Worm (Caenorhabditis elegans) whole organism, L1 larva: ENCODE measurements around the gene srt-40.

Experiments
- C04F5.9 ChIP-seq: sonication (generic microtip); optimal IDR thresholded peaks from 2 replicates; lab custom pipeline; 2016; ENCODE audit warnings: missing genetic modification characterization, missing compliant biosample characterization
- Y116A8C.19 ChIP-seq: sonication (generic microtip); optimal IDR thresholded peaks from 2 replicates; lab custom pipeline; 2016; ENCODE audit warnings: missing compliant biosample characterization, missing genetic modification characterization, borderline replicate concordance
- aly-2 ChIP-seq: fragments of 150-350 bp; optimal IDR thresholded peaks from 2 replicates; lab custom pipeline; 2014; ENCODE audit warnings: missing biosample characterization, missing genetic modification characterization
- ama-1 ChIP-seq: fragments of 150-350 bp; optimal IDR thresholded peaks from 2 replicates; lab custom pipeline; 2014
- ceh-8 ChIP-seq: fragments of 200-800 bp; sonication (Bioruptor generic); optimal IDR thresholded peaks from 2 replicates; lab custom pipeline; 2018; ENCODE audit warnings: mild to moderate bottlenecking, missing genetic modification characterization, moderate library complexity, missing compliant biosample characterization
- ceh-82 ChIP-seq, 3 experiments: fragments of 150-350 bp in 1 of 3; sonication (generic microtip) in 2 of 3; optimal IDR thresholded peaks; 2 replicates each; lab custom pipeline; 2014 to 2017; ENCODE audit warnings: missing biosample characterization in 3 of 3, missing genetic modification characterization in 3 of 3
- dsc-1 ChIP-seq: sonication (generic microtip); optimal IDR thresholded peaks from 2 replicates; lab custom pipeline; 2016; ENCODE audit warnings: mild to moderate bottlenecking, missing genetic modification characterization, missing compliant biosample characterization
- efl-1 ChIP-seq, 4 experiments: fragments of 150-350 bp; optimal IDR thresholded peaks in 3 of 4; peaks in 1 of 4; 1 replicate in 1 of 4; 2 replicates in 3 of 4; lab custom pipeline; 2014; ENCODE audit warnings: missing biosample characterization in 2 of 4, missing genetic modification characterization in 2 of 4, missing genetic modification reagents in 2 of 4
- egl-13 ChIP-seq: sonication (generic microtip); optimal IDR thresholded peaks from 2 replicates; lab custom pipeline; 2016; ENCODE audit warnings: missing genotype, missing genetic modification reagents, missing genetic modification characterization, missing compliant biosample characterization
- egl-27 ChIP-seq, 2 experiments: fragments of 150-350 bp in 1 of 2; sonication (generic microtip); optimal IDR thresholded peaks; 3 replicates each; lab custom pipeline; 2017 to 2018; ENCODE audit warnings: missing biosample characterization in 2 of 2, missing genetic modification characterization in 2 of 2, missing genetic modification reagents in 2 of 2
- elt-2 ChIP-seq: sonication (generic microtip); optimal IDR thresholded peaks from 2 replicates; lab custom pipeline; 2016; ENCODE audit warnings: missing genetic modification characterization, mild to moderate bottlenecking, inconsistent platforms, missing compliant biosample characterization, missing genetic modification reagents
- fkh-8 ChIP-seq: sonication (generic microtip); optimal IDR thresholded peaks from 2 replicates; lab custom pipeline; 2016; ENCODE audit warnings: mild to moderate bottlenecking, missing genetic modification characterization, missing compliant biosample characterization
- grh-1 ChIP-seq: fragments of 200-800 bp; sonication (Bioruptor generic); IDR thresholded peaks from 2 replicates; pipeline ENCODE4 v1.3.6; 2022; ENCODE audit warnings: missing genetic modification reagents, missing genetic modification characterization, missing compliant biosample characterization
- hlh-4 ChIP-seq: sonication (generic microtip); optimal IDR thresholded peaks from 2 replicates; lab custom pipeline; 2016; ENCODE audit warnings: mild to moderate bottlenecking, missing genetic modification characterization, missing compliant biosample characterization
- irx-1 ChIP-seq: sonication (generic microtip); optimal IDR thresholded peaks from 2 replicates; lab custom pipeline; 2016; ENCODE audit warnings: missing genetic modification characterization, missing compliant biosample characterization
- isw-1 ChIP-seq: fragments of 200-800 bp; sonication (Bioruptor generic); IDR thresholded peaks from 2 replicates; pipeline ENCODE4 v1.3.6; 2022; ENCODE audit warnings: missing genetic modification characterization, missing compliant biosample characterization
- lin-14 ChIP-seq: fragments of 200-800 bp; sonication (Bioruptor generic); optimal IDR thresholded peaks from 2 replicates; lab custom pipeline; 2018; ENCODE audit warnings: mild to moderate bottlenecking, missing genetic modification characterization, moderate library complexity, missing compliant biosample characterization
- lin-35 ChIP-seq, 2 experiments: fragments of 150-350 bp; optimal IDR thresholded peaks; 2 replicates each; lab custom pipeline; 2014; ENCODE audit warnings: missing biosample characterization in 2 of 2, missing genetic modification characterization in 2 of 2, missing genetic modification reagents in 2 of 2
- lin-39 ChIP-seq: fragments of 150-350 bp; optimal IDR thresholded peaks from 2 replicates; lab custom pipeline; 2014; ENCODE audit warnings: missing biosample characterization, missing genetic modification reagents, missing genetic modification characterization
- lir-3 ChIP-seq: sonication (generic microtip); optimal IDR thresholded peaks from 2 replicates; lab custom pipeline; 2016; ENCODE audit warnings: mild to moderate bottlenecking, missing genetic modification characterization, moderate library complexity, missing compliant biosample characterization; ENCODE audit not compliant: poor library complexity
- nhr-12 ChIP-seq: sonication (generic microtip); optimal IDR thresholded peaks from 2 replicates; lab custom pipeline; 2017; ENCODE audit warnings: missing biosample characterization, missing genetic modification characterization
- nhr-19 ChIP-seq: fragments of 200-800 bp; sonication (Bioruptor generic); conservative IDR thresholded peaks from 2 replicates; pipeline ENCODE4 v1.3.6; 2022; ENCODE audit warnings: missing genetic modification characterization, missing compliant biosample characterization
- nhr-20 ChIP-seq: sonication (generic microtip); optimal IDR thresholded peaks from 2 replicates; lab custom pipeline; 2016; ENCODE audit warnings: mild to moderate bottlenecking, missing genetic modification characterization, missing compliant biosample characterization
- nhr-71 ChIP-seq: sonication (generic microtip); optimal IDR thresholded peaks from 2 replicates; lab custom pipeline; 2016; ENCODE audit warnings: mild to moderate bottlenecking, missing genetic modification characterization, moderate library complexity, missing compliant biosample characterization
- nhr-90 ChIP-seq: sonication (generic microtip); optimal IDR thresholded peaks from 2 replicates; lab custom pipeline; 2016; ENCODE audit warnings: mild to moderate bottlenecking, missing genetic modification characterization, missing compliant biosample characterization; ENCODE audit not compliant: poor library complexity
- rnt-1 ChIP-seq: sonication (generic microtip); optimal IDR thresholded peaks from 2 replicates; lab custom pipeline; 2016; ENCODE audit warnings: mild to moderate bottlenecking, missing genetic modification characterization, moderate library complexity, missing compliant biosample characterization
- snpc-4 ChIP-seq: fragments of 150-350 bp; optimal IDR thresholded peaks from 2 replicates; lab custom pipeline; 2014; ENCODE audit warnings: missing biosample characterization, missing genetic modification characterization
- snu-23 ChIP-seq: sonication (generic microtip); optimal IDR thresholded peaks from 2 replicates; lab custom pipeline; 2016; ENCODE audit warnings: missing genetic modification characterization, missing compliant biosample characterization
- sptf-1 ChIP-seq: fragments of 150-350 bp; optimal IDR thresholded peaks from 2 replicates; lab custom pipeline; 2014; ENCODE audit warnings: missing biosample characterization, missing genetic modification characterization
- sup-37 ChIP-seq: fragments of 200-800 bp; sonication (Bioruptor generic); optimal IDR thresholded peaks from 2 replicates; lab custom pipeline; 2018; ENCODE audit warnings: mild to moderate bottlenecking, missing genetic modification characterization, missing compliant biosample characterization
- swsn-7 ChIP-seq: sonication (generic microtip); optimal IDR thresholded peaks from 2 replicates; lab custom pipeline; 2016; ENCODE audit warnings: missing genetic modification characterization, missing compliant biosample characterization
- tbx-2 ChIP-seq: sonication (generic microtip); optimal IDR thresholded peaks from 2 replicates; lab custom pipeline; 2016; ENCODE audit warnings: missing genetic modification characterization, missing compliant biosample characterization
- tlp-1 ChIP-seq: fragments of 150-350 bp; optimal IDR thresholded peaks from 2 replicates; lab custom pipeline; 2014; ENCODE audit warnings: missing biosample characterization, missing genetic modification characterization
- unc-30 ChIP-seq: sonication (generic microtip); optimal IDR thresholded peaks from 2 replicates; lab custom pipeline; 2017; ENCODE audit warnings: missing biosample characterization, missing genetic modification characterization
- unc-98 ChIP-seq: fragments of 200-800 bp; sonication (Bioruptor generic); IDR thresholded peaks from 2 replicates; pipeline ENCODE4 v1.3.6; 2022; ENCODE audit warnings: missing genetic modification characterization, missing compliant biosample characterization
- vab-15 ChIP-seq: sonication (generic microtip); optimal IDR thresholded peaks from 2 replicates; lab custom pipeline; 2017; ENCODE audit warnings: missing genotype, mild to moderate bottlenecking, missing genetic modification characterization, missing compliant biosample characterization
- xbp-1 ChIP-seq: sonication (generic microtip); optimal IDR thresholded peaks from 2 replicates; lab custom pipeline; 2016; ENCODE audit warnings: missing genetic modification characterization, missing compliant biosample characterization
- ztf-4 ChIP-seq: fragments of 150-350 bp; optimal IDR thresholded peaks from 2 replicates; lab custom pipeline; 2014; ENCODE audit warnings: missing biosample characterization, missing genetic modification characterization

srt-40 gene

DNA sequence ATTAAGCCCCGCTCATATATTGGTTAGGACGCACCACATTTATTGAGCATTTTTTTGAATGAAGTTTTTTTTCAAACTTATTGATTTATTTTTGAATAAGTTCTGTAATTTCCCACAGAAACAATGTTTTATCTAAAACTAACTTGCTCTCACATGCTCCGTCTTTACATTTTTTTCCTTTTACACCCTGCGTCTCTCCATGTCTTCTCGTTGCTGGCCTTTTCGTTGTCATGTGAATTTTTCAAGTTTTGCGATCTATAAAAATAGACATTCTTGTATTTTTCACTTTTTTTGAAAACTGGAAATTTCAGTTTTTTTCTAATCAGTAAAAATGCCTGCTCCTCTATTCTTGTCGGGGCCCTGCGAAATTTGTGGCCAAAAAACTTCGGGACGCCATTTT, 24.8 kb upstream of the srt-40 start, which contains the start of gene nhr-134:
Gene nhr-134, plus strand, starts transcription at position 312 of the 400 bp plus-strand sequence.
- TF ChIP-seq nhr-20 (tag; lab: Kevin White, UChicago): peak; percentile 26
- TF ChIP-seq efl-1 (optimal IDR thresholded peaks at IDR 0.05; lab: Kevin White, UChicago): peak in 1 of 2 experiments; percentile 2
- TF ChIP-seq efl-1 (GFP tag; optimal IDR thresholded peaks at IDR 0.05 in 1 of 2; lab: Kevin White, UChicago): peak in 1 of 2 experiments; percentile 12
- TF ChIP-seq nhr-19 (GFP tag; lab: Robert Waterston, UW): no peak
- TF ChIP-seq elt-2 (tag; lab: Kevin White, UChicago): peak; percentile 54
- no peak for TF ChIP-seq isw-1 (GFP tag; lab: Robert Waterston, UW)
- no peak for TF ChIP-seq unc-98 (GFP tag; lab: Robert Waterston, UW)
- TF ChIP-seq lin-35 (GFP tag; optimal IDR thresholded peaks at IDR 0.05; lab: Kevin White, UChicago): peak in 1 of 2 experiments; percentile 10

DNA sequence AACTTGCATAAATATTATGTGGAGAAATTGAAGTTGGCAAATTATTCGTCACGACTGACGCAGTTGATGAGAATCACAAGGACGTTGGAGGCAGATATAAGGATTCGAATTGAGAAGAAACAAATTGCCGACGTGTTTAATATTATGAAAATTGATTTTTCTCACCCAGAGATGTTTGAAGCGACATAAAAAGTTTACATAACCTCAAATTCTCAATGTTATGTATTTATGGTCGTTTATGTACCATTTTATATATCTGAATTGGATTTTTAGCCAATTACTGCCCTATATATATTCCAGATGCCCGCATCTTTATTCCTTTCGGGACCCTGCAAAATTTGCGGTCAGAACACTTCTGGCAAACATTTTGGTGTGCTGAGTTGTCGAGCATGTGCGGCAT, 22.7 kb upstream of the srt-40 start, which contains the start of gene nhr-126:
Gene nhr-126, plus strand, starts transcription at position 301 of the 400 bp plus-strand sequence.
- TF ChIP-seq unc-30 (tag; lab: Kevin White, UChicago) (no peak), tlp-1 (tag; lab: Kevin White, UChicago) (no peak), grh-1 (GFP tag; lab: Robert Waterston, UW) (no peak), nhr-90 (tag; lab: Kevin White, UChicago) (no peak), aly-2 (tag; lab: Kevin White, UChicago) (no peak), egl-27 (tag; optimal IDR thresholded peaks at IDR 0.05; lab: Kevin White, UChicago) (no peak), C04F5.9 (tag; lab: Kevin White, UChicago) (no peak), tbx-2 (tag; lab: Kevin White, UChicago) (no peak), snpc-4 (tag; lab: Kevin White, UChicago) (no peak), sup-37 (GFP tag; lab: Kevin White, UChicago) (no peak), egl-13 (tag; lab: Kevin White, UChicago) (no peak), efl-1 (optimal IDR thresholded peaks at IDR 0.05; lab: Kevin White, UChicago) (no peak), efl-1 (GFP tag; optimal IDR thresholded peaks at IDR 0.05 in 1 of 2; lab: Kevin White, UChicago) (no peak), ztf-4 (tag; lab: Kevin White, UChicago) (no peak), ama-1 (lab: Kevin White, UChicago) (no peak), nhr-20 (tag; lab: Kevin White, UChicago) (no peak), irx-1 (tag; lab: Kevin White, UChicago) (no peak), hlh-4 (tag; lab: Kevin White, UChicago) (no peak), vab-15 (tag; lab: Kevin White, UChicago) (no peak)
- TF ChIP-seq, all 84 proteins: peak for 0

DNA sequence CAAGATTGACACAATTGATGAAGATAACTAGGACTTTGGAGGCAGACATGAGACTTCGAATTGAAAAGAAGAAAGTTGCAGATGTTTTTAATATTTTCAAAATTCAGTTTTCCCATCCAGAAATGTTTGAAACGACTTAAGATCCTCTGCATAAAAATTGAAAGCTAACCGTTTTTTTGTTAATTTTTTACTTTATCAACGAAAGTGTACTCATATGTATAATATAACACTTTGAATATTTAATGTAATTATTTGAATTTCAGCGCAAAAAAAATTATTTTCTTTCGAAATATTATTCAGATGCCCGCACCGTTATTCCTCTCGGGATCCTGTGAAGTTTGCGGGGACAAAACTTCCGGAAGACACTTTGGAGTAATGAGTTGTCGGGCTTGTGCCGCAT, 20.8 kb upstream of the srt-40 start, which contains the start of gene nhr-18:
Gene nhr-18, plus strand, starts transcription at position 301 of the 400 bp plus-strand sequence.
- TF ChIP-seq efl-1 (optimal IDR thresholded peaks at IDR 0.05; lab: Kevin White, UChicago): no peak
- peak in 1 of 2 experiments; percentile 15 for TF ChIP-seq efl-1 (GFP tag; optimal IDR thresholded peaks at IDR 0.05 in 1 of 2; lab: Kevin White, UChicago)
- TF ChIP-seq lin-14 (GFP tag; lab: Kevin White, UChicago): no peak
- TF ChIP-seq, all 84 proteins: peak for 1

DNA sequence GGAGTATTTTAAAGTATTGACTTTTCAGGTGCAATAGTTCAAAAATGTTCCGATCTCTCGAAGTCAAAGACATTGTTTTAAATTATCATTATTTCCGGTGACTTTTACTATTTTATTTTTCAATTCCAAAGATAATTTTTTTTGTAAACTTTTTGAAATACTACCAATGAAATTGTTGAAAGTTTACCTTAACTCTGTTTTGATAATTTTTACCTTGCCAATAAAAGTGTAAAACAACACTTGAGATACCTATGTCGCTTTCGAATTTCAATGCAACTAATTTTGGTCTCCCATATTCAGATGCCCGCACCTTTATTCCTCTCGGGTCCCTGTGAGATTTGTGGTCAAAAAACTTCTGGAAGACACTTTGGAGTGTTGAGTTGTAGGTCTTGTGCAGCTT, 19.0 kb upstream of the srt-40 start, which contains the start of gene nhr-103:
Gene nhr-103, plus strand, starts transcription at position 301 of the 400 bp plus-strand sequence.
- TF ChIP-seq Y116A8C.19 (no peak), xbp-1 (tag; lab: Kevin White, UChicago) (no peak), lir-3 (no peak), ceh-8 (GFP tag; lab: Kevin White, UChicago) (no peak), rnt-1 (no peak), fkh-8 (tag; lab: Kevin White, UChicago) (no peak), sptf-1 (tag; lab: Kevin White, UChicago) (no peak), ceh-82 (tag; optimal IDR thresholded peaks at IDR 0.05; lab: Kevin White, UChicago) (no peak), snu-23 (GFP tag; lab: Kevin White, UChicago) (no peak), lin-35 (GFP tag; optimal IDR thresholded peaks at IDR 0.05; lab: Kevin White, UChicago) (no peak), vab-15 (tag; lab: Kevin White, UChicago) (no peak), unc-30 (tag; lab: Kevin White, UChicago) (no peak), swsn-7 (no peak), tbx-2 (tag; lab: Kevin White, UChicago) (no peak), dsc-1 (tag; lab: Kevin White, UChicago) (no peak), nhr-19 (GFP tag; lab: Robert Waterston, UW) (no peak), nhr-71 (tag; lab: Kevin White, UChicago) (no peak), lin-39 (tag; lab: Kevin White, UChicago) (no peak), nhr-12 (tag; lab: Kevin White, UChicago) (no peak)
